Worm (Caenorhabditis elegans) whole organism, L4 larva: ENCODE results near the gene sru-3.

Source experiments
- ceh-82 ChIP-seq: sonication (generic microtip); optimal IDR thresholded peaks from 2 replicates; lab custom pipeline; 2017; ENCODE audit warnings: missing biosample characterization, missing genetic modification characterization
- dmd-6 ChIP-seq: fragments of 200-800 bp; sonication (Bioruptor generic); IDR thresholded peaks from 2 replicates; pipeline ENCODE4 v1.3.6; 2022; ENCODE audit warnings: missing genetic modification reagents, missing genetic modification characterization, missing compliant biosample characterization
- lin-1 ChIP-seq: fragments of 200-800 bp; sonication (Bioruptor generic); IDR thresholded peaks from 2 replicates; pipeline ENCODE4 v1.3.6; 2022; ENCODE audit warnings: missing genetic modification reagents, missing genetic modification characterization, missing compliant biosample characterization
- mdl-1 ChIP-seq, 2 experiments: fragments of 150-350 bp in 1 of 2; sonication (generic microtip) in 1 of 2; optimal IDR thresholded peaks; 2 replicates each; lab custom pipeline; 2014 to 2017; ENCODE audit warnings: missing biosample characterization in 2 of 2, missing genetic modification characterization in 2 of 2
- nhr-28 ChIP-seq: fragments of 150-350 bp; optimal IDR thresholded peaks from 2 replicates; lab custom pipeline; 2014; ENCODE audit warnings: missing biosample characterization, missing genetic modification characterization
- pqm-1 ChIP-seq: sonication (generic microtip); optimal IDR thresholded peaks from 2 replicates; lab custom pipeline; 2017; ENCODE audit warnings: missing biosample characterization, missing genetic modification characterization
- sdz-12 ChIP-seq: fragments of 200-800 bp; sonication (Bioruptor generic); optimal IDR thresholded peaks from 2 replicates; lab custom pipeline; 2018; ENCODE audit warnings: mild to moderate bottlenecking, missing genetic modification characterization, missing compliant biosample characterization
- skn-1 ChIP-seq: fragments of 150-350 bp; optimal IDR thresholded peaks from 2 replicates; lab custom pipeline; 2014; ENCODE audit warnings: missing biosample characterization, missing genetic modification characterization
- tra-1 ChIP-seq: fragments of 200-800 bp; sonication (Bioruptor generic); IDR thresholded peaks from 2 replicates; pipeline ENCODE4 v1.3.6; 2022; ENCODE audit warnings: missing genetic modification reagents, missing genetic modification characterization, missing compliant biosample characterization
- zfp-3 ChIP-seq: fragments of 200-800 bp; sonication (Bioruptor generic); conservative IDR thresholded peaks from 2 replicates; pipeline ENCODE4 v1.3.6; 2022; ENCODE audit warnings: missing genetic modification reagents, missing genetic modification characterization, missing compliant biosample characterization
- ztf-11 ChIP-seq: fragments of 150-350 bp; optimal IDR thresholded peaks from 2 replicates; lab custom pipeline; 2014; ENCODE audit warnings: missing biosample characterization, missing genetic modification characterization
- ztf-7 ChIP-seq: fragments of 150-350 bp; optimal IDR thresholded peaks from 2 replicates; lab custom pipeline; 2014; ENCODE audit warnings: missing biosample characterization, missing genetic modification characterization

DNA sequence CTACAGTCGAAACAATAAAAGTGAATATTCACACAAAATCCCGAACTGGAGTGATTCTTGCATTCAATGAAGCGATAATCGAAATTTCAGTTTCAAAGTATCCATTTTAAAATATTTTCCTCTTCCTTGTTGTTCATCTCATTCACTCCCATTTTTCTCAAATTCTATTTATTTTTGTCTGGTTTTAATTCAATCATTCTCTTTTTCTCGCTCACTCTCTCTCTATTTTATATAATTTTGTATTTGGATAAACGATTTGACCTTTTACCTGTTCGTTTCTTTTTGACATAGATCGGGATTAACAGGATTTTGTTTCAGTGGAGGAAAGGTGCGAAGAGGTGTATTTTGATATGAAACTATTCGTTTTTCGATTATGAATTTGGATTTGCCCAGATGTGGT lies 49.6 kb downstream of the sru-3 start, which contains the start of gene T05A1.5:
- TF ChIP-seq lin-1 (GFP tag; lab: Robert Waterston, UW) (no peak), ceh-82 (no peak), ztf-11 (tag; lab: Kevin White, UChicago) (no peak), skn-1 (tag; lab: Kevin White, UChicago) (no peak), pqm-1 (tag; lab: Kevin White, UChicago) (no peak), sdz-12 (no peak), mdl-1 (tag; optimal IDR thresholded peaks at IDR 0.05; lab: Kevin White, UChicago) (no peak), ztf-7 (no peak), zfp-3 (GFP tag; lab: Robert Waterston, UW) (no peak), nhr-28 (tag; lab: Kevin White, UChicago) (no peak), dmd-6 (no peak), tra-1 (GFP tag; lab: Robert Waterston, UW) (no peak)
